Worm (Caenorhabditis elegans) whole organism, young adult: ENCODE data around the gene tag-340.
A peak's percentile ranks its signal among the peaks of the same experiment; 100 is the strongest.

Experiments
- F33H1.4 ChIP-seq: fragments of 200-800 bp; sonication (Bioruptor generic); IDR thresholded peaks from 2 replicates; pipeline ENCODE4 v1.3.6; 2022; ENCODE audit warnings: missing genetic modification reagents, missing genetic modification characterization, missing compliant biosample characterization
- K11D2.4 ChIP-seq: fragments of 200-800 bp; sonication (Bioruptor generic); IDR thresholded peaks from 2 replicates; pipeline ENCODE4 v1.3.6; 2022; ENCODE audit warnings: missing genetic modification reagents, missing genetic modification characterization, missing compliant biosample characterization
- K12H6.12 ChIP-seq: fragments of 200-800 bp; sonication (Bioruptor generic); optimal IDR thresholded peaks from 2 replicates; lab custom pipeline; 2018; ENCODE audit warnings: mild to moderate bottlenecking, missing genetic modification characterization, missing compliant biosample characterization
- T26A5.8 ChIP-seq: sonication (generic microtip); optimal IDR thresholded peaks from 2 replicates; lab custom pipeline; 2016; ENCODE audit warnings: missing genetic modification characterization, missing compliant biosample characterization
- Y53F4B.3 ChIP-seq: fragments of 200-800 bp; sonication (Bioruptor generic); IDR thresholded peaks from 2 replicates; pipeline ENCODE4 v1.3.6; 2022; ENCODE audit warnings: missing genetic modification reagents, missing genetic modification characterization, missing compliant biosample characterization
- Y53G8AR.9 ChIP-seq: fragments of 200-800 bp; sonication (Bioruptor generic); conservative IDR thresholded peaks from 2 replicates; pipeline ENCODE4 v1.3.6; 2022; ENCODE audit warnings: missing genetic modification reagents, missing genetic modification characterization, missing compliant biosample characterization
- Y79H2A.3 ChIP-seq: fragments of 200-800 bp; sonication (Bioruptor generic); conservative IDR thresholded peaks from 2 replicates; pipeline ENCODE4 v1.3.6; 2022; ENCODE audit warnings: missing genetic modification reagents, missing genetic modification characterization, missing compliant biosample characterization
- Y95B8A.8 ChIP-seq: fragments of 200-800 bp; sonication (Bioruptor generic); IDR thresholded peaks from 2 replicates; pipeline ENCODE4 v1.3.6; 2022; ENCODE audit warnings: missing genetic modification reagents, missing genetic modification characterization, missing compliant biosample characterization
- ZK185.1 ChIP-seq: sonication (generic microtip); optimal IDR thresholded peaks from 2 replicates; lab custom pipeline; 2016; ENCODE audit warnings: mild to moderate bottlenecking, missing genetic modification characterization, missing compliant biosample characterization; ENCODE audit not compliant: poor library complexity, severe bottlenecking
- akir-1 ChIP-seq: fragments of 200-800 bp; sonication (Bioruptor generic); optimal IDR thresholded peaks from 2 replicates; lab custom pipeline; 2018; ENCODE audit warnings: mild to moderate bottlenecking, missing genetic modification characterization, moderate library complexity, missing compliant biosample characterization
- attf-3 ChIP-seq: fragments of 200-800 bp; sonication (Bioruptor generic); conservative IDR thresholded peaks from 2 replicates; pipeline ENCODE4 v1.3.6; 2022; ENCODE audit warnings: missing genetic modification reagents, missing genetic modification characterization, missing compliant biosample characterization
- attf-5 ChIP-seq: fragments of 200-800 bp; sonication (Bioruptor generic); optimal IDR thresholded peaks from 2 replicates; lab custom pipeline; 2018; ENCODE audit warnings: mild to moderate bottlenecking, missing genetic modification characterization, missing compliant biosample characterization
- attf-6 ChIP-seq: fragments of 200-800 bp; sonication (Bioruptor generic); IDR thresholded peaks from 2 replicates; pipeline ENCODE4 v1.3.6; 2022; ENCODE audit warnings: missing genetic modification reagents, missing genetic modification characterization, missing compliant biosample characterization
- bed-1 ChIP-seq: fragments of 200-800 bp; sonication (Bioruptor generic); IDR thresholded peaks from 2 replicates; pipeline ENCODE4 v1.3.6; 2022; ENCODE audit warnings: missing genetic modification reagents, missing genetic modification characterization, missing compliant biosample characterization
- ccch-3 ChIP-seq: fragments of 200-800 bp; sonication (Bioruptor generic); optimal IDR thresholded peaks from 2 replicates; lab custom pipeline; 2018; ENCODE audit warnings: mild to moderate bottlenecking, missing genetic modification characterization, missing compliant biosample characterization
- cebp-1 ChIP-seq, 2 experiments: fragments of 200-800 bp in 1 of 2; sonication (Bioruptor generic) in 1 of 2; sonication (generic microtip) in 1 of 2; IDR thresholded peaks in 1 of 2; optimal IDR thresholded peaks in 1 of 2; 2 replicates each; pipeline versions ENCODE4 v1.3.6 to Lab custom; 2017 to 2022; ENCODE audit warnings: missing compliant biosample characterization in 2 of 2, missing genetic modification characterization in 2 of 2, mild to moderate bottlenecking in 1 of 2, missing genetic modification reagents in 1 of 2, moderate library complexity in 1 of 2
- cebp-2 ChIP-seq: fragments of 200-800 bp; sonication (Bioruptor generic); IDR thresholded peaks from 2 replicates; pipeline ENCODE4 v1.3.6; 2022; ENCODE audit warnings: missing genetic modification characterization, missing compliant biosample characterization
- ceh-27 ChIP-seq: fragments of 200-800 bp; sonication (Bioruptor generic); optimal IDR thresholded peaks from 2 replicates; lab custom pipeline; 2018; ENCODE audit warnings: mild to moderate bottlenecking, missing genetic modification characterization, moderate library complexity, missing compliant biosample characterization
- ceh-58 ChIP-seq: fragments of 200-800 bp; sonication (Bioruptor generic); IDR thresholded peaks from 2 replicates; pipeline ENCODE4 v1.3.6; 2022; ENCODE audit warnings: missing genetic modification characterization, missing compliant biosample characterization
- ceh-79 ChIP-seq: sonication (generic microtip); optimal IDR thresholded peaks from 2 replicates; lab custom pipeline; 2017; ENCODE audit warnings: mild to moderate bottlenecking, missing genetic modification characterization, missing compliant biosample characterization
- dox-1 ChIP-seq: fragments of 200-800 bp; sonication (Bioruptor generic); IDR thresholded peaks from 2 replicates; pipeline ENCODE4 v1.3.6; 2022; ENCODE audit warnings: missing genetic modification reagents, missing genetic modification characterization, missing compliant biosample characterization
- efl-1 ChIP-seq: fragments of 150-350 bp; optimal IDR thresholded peaks from 2 replicates; lab custom pipeline; 2014; ENCODE audit warnings: missing biosample characterization, missing genetic modification reagents, missing genetic modification characterization
- egl-18 ChIP-seq: fragments of 200-800 bp; sonication (Bioruptor generic); IDR thresholded peaks from 2 replicates; pipeline ENCODE4 v1.3.6; 2022; ENCODE audit warnings: missing genetic modification reagents, missing genetic modification characterization, missing compliant biosample characterization
- egl-44 ChIP-seq: fragments of 200-800 bp; sonication (Bioruptor generic); IDR thresholded peaks from 2 replicates; pipeline ENCODE4 v1.3.6; 2022; ENCODE audit warnings: missing genetic modification reagents, missing genetic modification characterization, missing compliant biosample characterization
- gei-17 ChIP-seq: fragments of 200-800 bp; sonication (Bioruptor generic); optimal IDR thresholded peaks from 2 replicates; lab custom pipeline; 2018; ENCODE audit warnings: mild to moderate bottlenecking, missing genetic modification characterization, missing compliant biosample characterization
- hsf-1 ChIP-seq: fragments of 200-800 bp; sonication (Bioruptor generic); IDR thresholded peaks from 2 replicates; pipeline ENCODE4 v1.3.6; 2022; ENCODE audit warnings: missing genetic modification reagents, missing genetic modification characterization, missing compliant biosample characterization
- lag-1 ChIP-seq: fragments of 200-800 bp; sonication (Bioruptor generic); IDR thresholded peaks from 2 replicates; pipeline ENCODE4 v1.3.6; 2022; ENCODE audit warnings: missing genetic modification reagents, missing genetic modification characterization, missing compliant biosample characterization
- lin-35 ChIP-seq, 3 experiments: fragments of 150-350 bp in 2 of 3; sonication (generic microtip) in 1 of 3; optimal IDR thresholded peaks; 2 replicates each; lab custom pipeline; 2014 to 2018; ENCODE audit warnings: missing biosample characterization in 3 of 3, missing genetic modification characterization in 3 of 3, missing genetic modification reagents in 3 of 3
- lin-40 ChIP-seq: sonication (generic microtip); optimal IDR thresholded peaks from 2 replicates; lab custom pipeline; 2016; ENCODE audit warnings: missing genetic modification characterization, mild to moderate bottlenecking, missing compliant biosample characterization, missing genotype, missing genetic modification reagents
- lin-54 ChIP-seq: fragments of 200-800 bp; sonication (Bioruptor generic); optimal IDR thresholded peaks from 2 replicates; lab custom pipeline; 2018; ENCODE audit warnings: mild to moderate bottlenecking, missing genetic modification characterization, missing compliant biosample characterization
- lsl-1 ChIP-seq: fragments of 200-800 bp; sonication (Bioruptor generic); optimal IDR thresholded peaks from 2 replicates; lab custom pipeline; 2018; ENCODE audit warnings: mild to moderate bottlenecking, missing genetic modification characterization, moderate library complexity, missing compliant biosample characterization
- madf-3 ChIP-seq: fragments of 200-800 bp; sonication (Bioruptor generic); IDR thresholded peaks from 2 replicates; pipeline ENCODE4 v1.3.6; 2022; ENCODE audit warnings: missing genetic modification reagents, missing genetic modification characterization, missing compliant biosample characterization
- mcd-1 ChIP-seq: fragments of 200-800 bp; sonication (Bioruptor generic); IDR thresholded peaks from 2 replicates; pipeline ENCODE4 v1.3.6; 2022; ENCODE audit warnings: missing genetic modification reagents, missing genetic modification characterization, missing compliant biosample characterization
- mxl-1 ChIP-seq: sonication (generic microtip); optimal IDR thresholded peaks from 2 replicates; lab custom pipeline; 2016; ENCODE audit warnings: missing genetic modification characterization, missing compliant biosample characterization
- nfya-2 ChIP-seq: fragments of 200-800 bp; sonication (Bioruptor generic); IDR thresholded peaks from 2 replicates; pipeline ENCODE4 v1.3.6; 2022; ENCODE audit warnings: missing genetic modification reagents, missing genetic modification characterization, missing compliant biosample characterization
- rcor-1 ChIP-seq: fragments of 200-800 bp; sonication (Bioruptor generic); IDR thresholded peaks from 2 replicates; pipeline ENCODE4 v1.3.6; 2022; ENCODE audit warnings: missing genetic modification reagents, missing genetic modification characterization, missing compliant biosample characterization
- rec-8 ChIP-seq, 2 experiments: sonication (generic microtip); optimal IDR thresholded peaks; 2 replicates each; lab custom pipeline; 2016; ENCODE audit warnings: mild to moderate bottlenecking in 2 of 2, missing genetic modification characterization in 2 of 2, missing genetic modification reagents in 2 of 2, missing genotype in 2 of 2, missing biosample characterization in 1 of 2, missing compliant biosample characterization in 1 of 2, moderate library complexity in 1 of 2
- repo-1 ChIP-seq: sonication (generic microtip); optimal IDR thresholded peaks from 2 replicates; lab custom pipeline; 2017; ENCODE audit warnings: mild to moderate bottlenecking, missing genetic modification characterization, missing compliant biosample characterization
- snpc-1.1 ChIP-seq: sonication (generic microtip); optimal IDR thresholded peaks from 2 replicates; lab custom pipeline; 2017; ENCODE audit warnings: missing genetic modification characterization, mild to moderate bottlenecking, missing compliant biosample characterization, antibody characterized with exemption, moderate library complexity, missing genotype, missing genetic modification reagents; ENCODE audit not compliant: insufficient read depth
- snpc-3.4 ChIP-seq: sonication (generic microtip); optimal IDR thresholded peaks from 2 replicates; lab custom pipeline; 2017; ENCODE audit warnings: missing genetic modification characterization, mild to moderate bottlenecking, missing compliant biosample characterization, antibody characterized with exemption, moderate library complexity, missing genotype, missing genetic modification reagents
- somi-1 ChIP-seq: fragments of 200-800 bp; sonication (Bioruptor generic); optimal IDR thresholded peaks from 2 replicates; lab custom pipeline; 2018; ENCODE audit warnings: mild to moderate bottlenecking, missing genetic modification characterization, missing compliant biosample characterization
- sptf-2 ChIP-seq: fragments of 200-800 bp; sonication (Bioruptor generic); optimal IDR thresholded peaks from 2 replicates; lab custom pipeline; 2018; ENCODE audit warnings: mild to moderate bottlenecking, missing genetic modification characterization, missing compliant biosample characterization
- ztf-28 ChIP-seq: fragments of 200-800 bp; sonication (Bioruptor generic); IDR thresholded peaks from 2 replicates; pipeline ENCODE4 v1.3.6; 2022; ENCODE audit warnings: missing genetic modification reagents, missing genetic modification characterization, missing compliant biosample characterization
- ztf-6 ChIP-seq: fragments of 200-800 bp; sonication (Bioruptor generic); IDR thresholded peaks from 2 replicates; pipeline ENCODE4 v1.3.6; 2022; ENCODE audit warnings: missing genetic modification reagents, missing genetic modification characterization, missing compliant biosample characterization

tag-340 gene

ce11 chrIII:4874671-4875070 is 25.6 kb upstream of the tag-340 start, which contains the start of gene C35D10.12:
Gene C35D10.12 (minus strand): TSS chrIII:4874771.
- no peak for TF ChIP-seq nfya-2 (GFP tag; lab: Robert Waterston, UW)
- no peak for TF ChIP-seq K12H6.12 (tag; lab: Kevin White, UChicago)
- TF ChIP-seq cebp-1 (GFP tag; IDR thresholded peaks at IDR 0.05; lab: Robert Waterston, UW): no peak
- no peak for TF ChIP-seq cebp-1 (tag; optimal IDR thresholded peaks at IDR 0.05; lab: Kevin White, UChicago)
- TF ChIP-seq egl-44 (GFP tag; lab: Robert Waterston, UW): no peak
- no peak for TF ChIP-seq lin-40
- no peak for TF ChIP-seq madf-3 (GFP tag; lab: Robert Waterston, UW)
- TF ChIP-seq snpc-1.1 (tag; lab: Kevin White, UChicago): no peak
- TF ChIP-seq hsf-1 (GFP tag; lab: Robert Waterston, UW): no peak
- no peak for TF ChIP-seq K11D2.4 (GFP tag; lab: Robert Waterston, UW)
- no peak for TF ChIP-seq ceh-27 (GFP tag; lab: Kevin White, UChicago)
- TF ChIP-seq snpc-3.4 (tag; lab: Kevin White, UChicago): no peak
- TF ChIP-seq akir-1 (GFP tag; lab: Kevin White, UChicago): no peak
- TF ChIP-seq ceh-79 (tag; lab: Kevin White, UChicago): no peak
- TF ChIP-seq, all 124 proteins: peak for 0

- TF ChIP-seq attf-6 (no peak), lin-35 (GFP tag; optimal IDR thresholded peaks at IDR 0.05; lab: Kevin White, UChicago) (peak in 1 of 3 experiments; percentile 61)
These were observed 24.6 kb upstream of the tag-340 start for ce11 chrIII:4875663-4876062.

ce11 chrIII:4878281-4878680 is 22.0 kb upstream of the tag-340 start, which contains the start of the genes tost-1 and arx-6:
Gene tost-1 (minus strand): TSS chrIII:4878311.
Gene arx-6 (plus strand): TSS chrIII:4878658.
- TF ChIP-seq Y95B8A.8 (GFP tag; lab: Robert Waterston, UW): no peak
- no peak for TF ChIP-seq repo-1
- TF ChIP-seq lin-54: peak; percentile 69
- TF ChIP-seq cebp-2 (GFP tag; lab: Robert Waterston, UW): no peak
- peak in 1 of 3 experiments; percentile 52 for TF ChIP-seq lin-35 (GFP tag; optimal IDR thresholded peaks at IDR 0.05; lab: Kevin White, UChicago)
- peak; percentile 37 for TF ChIP-seq lsl-1 (GFP tag; lab: Kevin White, UChicago)
- no peak for TF ChIP-seq attf-6
- TF ChIP-seq dox-1 (GFP tag; lab: Robert Waterston, UW): 0 out of 2 replicates have a peak, but pooled peaks have one; percentile 11
- TF ChIP-seq Y53G8AR.9 (GFP tag; lab: Robert Waterston, UW): no peak
- TF ChIP-seq ztf-6: no peak
- no peak for TF ChIP-seq T26A5.8 (tag; lab: Kevin White, UChicago)
- no peak for TF ChIP-seq attf-3
- no peak for TF ChIP-seq ztf-28 (GFP tag; lab: Robert Waterston, UW)
- TF ChIP-seq efl-1 (GFP tag; lab: Kevin White, UChicago): peak; percentile 76
- no peak for TF ChIP-seq gei-17 (GFP tag; lab: Kevin White, UChicago)
- no peak for TF ChIP-seq Y53F4B.3
- TF ChIP-seq ZK185.1: no peak
- TF ChIP-seq rec-8 (tag; optimal IDR thresholded peaks at IDR 0.05; lab: Kevin White, UChicago): no peak
- TF ChIP-seq sptf-2 (GFP tag; lab: Kevin White, UChicago): no peak
- peak; percentile 86 for TF ChIP-seq mcd-1 (GFP tag; lab: Robert Waterston, UW)
- no peak for TF ChIP-seq Y79H2A.3 (GFP tag; lab: Robert Waterston, UW)
- no peak for TF ChIP-seq hsf-1 (GFP tag; lab: Robert Waterston, UW)
- no peak for TF ChIP-seq egl-18 (GFP tag; lab: Robert Waterston, UW)
- TF ChIP-seq bed-1: no peak
- no peak for TF ChIP-seq rcor-1 (GFP tag; lab: Robert Waterston, UW)
- TF ChIP-seq lin-40: no peak
- TF ChIP-seq ceh-58 (GFP tag; lab: Robert Waterston, UW): no peak
- no peak for TF ChIP-seq ccch-3 (GFP tag; lab: Kevin White, UChicago)
- TF ChIP-seq lag-1 (GFP tag; lab: Robert Waterston, UW): no peak
- TF ChIP-seq mxl-1: no peak
- no peak for TF ChIP-seq attf-5 (GFP tag; lab: Kevin White, UChicago)
- no peak for TF ChIP-seq somi-1
- 0 out of 2 replicates have a peak, but pooled peaks have one; percentile 18 for TF ChIP-seq F33H1.4 (GFP tag; lab: Robert Waterston, UW)
- no peak for TF ChIP-seq K11D2.4 (GFP tag; lab: Robert Waterston, UW)
